Worm (Caenorhabditis elegans): ENCODE measurements around the gene W03H9.1.
A peak's percentile ranks its signal among the peaks of the same experiment; 100 is the strongest.

The W03H9.1 gene

DNA sequence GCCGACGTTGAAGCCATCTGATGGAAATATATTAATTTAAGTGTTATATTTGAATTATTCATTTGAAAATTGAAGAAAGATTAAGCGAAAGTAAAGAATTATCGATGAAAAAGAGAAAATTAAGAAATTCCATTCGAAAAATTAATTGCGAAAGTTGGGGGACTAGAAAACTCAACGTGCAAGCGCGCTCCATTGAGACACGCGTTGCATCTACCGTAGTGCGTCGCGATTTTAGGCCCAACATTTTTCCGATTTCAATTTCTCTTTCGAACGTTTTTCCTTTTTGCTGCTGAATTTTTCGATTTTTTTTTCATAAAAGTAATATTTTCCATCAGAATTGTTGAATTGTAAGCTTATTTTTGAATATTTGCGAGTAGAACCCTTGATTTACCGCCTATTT, 4.4 kb upstream of the W03H9.1 start, which contains the start of gene Y48B6A.1:
Gene Y48B6A.1, minus strand, starts transcription at position 17 of the 400 bp plus-strand sequence.
- TF ChIP-seq tbx-8 (GFP tag; optimal IDR thresholded peaks at IDR 0.05) (no peak), flh-1 (GFP tag; optimal IDR thresholded peaks at IDR 0.05) (no peak), lin-32 (GFP tag; optimal IDR thresholded peaks at IDR 0.05) (peak; percentile 37), mep-1 (tag; optimal IDR thresholded peaks at IDR 0.05) (peak; percentile 97), nhr-28 (tag; optimal IDR thresholded peaks at IDR 0.05) (no peak), pha-4 (tag; optimal IDR thresholded peaks at IDR 0.05) (peak; percentile 95), ceh-39 (tag; optimal IDR thresholded peaks at IDR 0.05) (peak; percentile 96), elt-1 (tag; optimal IDR thresholded peaks at IDR 0.05; ENCODE audit: borderline replicate concordance, insufficient read depth) (peak; percentile 53), blmp-1 (tag; optimal IDR thresholded peaks at IDR 0.05) (peak; percentile 40), bed-3 (GFP tag; optimal IDR thresholded peaks at IDR 0.05) (peak; percentile 1), unc-39 (tag; optimal IDR thresholded peaks at IDR 0.05) (no peak), snpc-4 (tag; optimal IDR thresholded peaks at IDR 0.05) (no peak), zip-8 (tag; optimal IDR thresholded peaks at IDR 0.05) (no peak), M03D4.4 (tag; optimal IDR thresholded peaks at IDR 0.05) (peak; percentile 37), elt-3 (tag; optimal IDR thresholded peaks at IDR 0.05) (no peak), nhr-76 (tag; optimal IDR thresholded peaks at IDR 0.05) (no peak), sptf-1 (tag; optimal IDR thresholded peaks at IDR 0.05) (peak; percentile 85), unc-62 (GFP tag; optimal IDR thresholded peaks at IDR 0.05) (peak; percentile 33), nhr-12 (tag; optimal IDR thresholded peaks at IDR 0.05) (no peak), nhr-2 (tag; optimal IDR thresholded peaks at IDR 0.05) (peak; percentile 25), drap-1 (GFP tag; optimal IDR thresholded peaks at IDR 0.05) (peak; percentile 40), lsy-2 (tag; optimal IDR thresholded peaks at IDR 0.05) (peak; percentile 97), unc-120 (tag; optimal IDR thresholded peaks at IDR 0.05; ENCODE audit: poor library complexity, severe bottlenecking) (peak; percentile 35), mls-2 (tag; optimal IDR thresholded peaks at IDR 0.05) (peak; percentile 66), lin-13 (tag; optimal IDR thresholded peaks at IDR 0.05) (peak; percentile 97), ceh-43 (GFP tag; optimal IDR thresholded peaks at IDR 0.05) (peak; percentile 33), nhr-237 (tag; optimal IDR thresholded peaks at IDR 0.05) (peak; percentile 93), ceh-83 (GFP tag; optimal IDR thresholded peaks at IDR 0.05) (peak; percentile 82), ztf-11 (tag; optimal IDR thresholded peaks at IDR 0.05) (no peak), mab-5 (tag; optimal IDR thresholded peaks at IDR 0.05) (no peak), sem-2 (GFP tag; optimal IDR thresholded peaks at IDR 0.05) (no peak), ham-2 (GFP tag; optimal IDR thresholded peaks at IDR 0.05) (no peak), cnd-1 (tag; optimal IDR thresholded peaks at IDR 0.05) (peak; percentile 75), hlh-1 (tag; optimal IDR thresholded peaks at IDR 0.05) (peak; percentile 93), ces-1 (GFP tag; optimal IDR thresholded peaks at IDR 0.05) (peak; percentile 84)

DNA sequence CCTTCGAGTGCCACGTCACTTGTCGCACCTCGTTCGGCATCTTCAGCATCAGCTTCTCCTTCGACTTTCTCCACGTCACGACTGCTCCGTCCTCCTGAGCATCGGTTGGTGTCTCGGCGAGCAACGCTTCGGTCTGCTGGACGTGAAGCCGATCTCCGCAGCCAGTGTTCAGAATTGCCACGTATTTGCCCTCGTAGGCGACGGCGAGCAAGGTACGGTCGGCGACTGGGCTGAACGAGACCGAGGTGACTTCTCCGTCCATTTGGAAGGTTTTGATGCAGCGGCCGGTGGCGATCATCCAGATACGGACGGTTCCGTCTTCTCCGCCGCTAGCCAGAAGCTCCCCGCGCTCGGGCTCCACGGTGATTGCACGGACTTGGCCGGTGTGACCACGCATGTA, 2.3 kb upstream of the W03H9.1 start:
- TF ChIP-seq ztf-11 (tag; optimal IDR thresholded peaks at IDR 0.05) (no peak), sptf-1 (tag; optimal IDR thresholded peaks at IDR 0.05) (no peak), ces-1 (GFP tag; optimal IDR thresholded peaks at IDR 0.05) (no peak), lin-32 (GFP tag; optimal IDR thresholded peaks at IDR 0.05) (no peak), elt-3 (tag; optimal IDR thresholded peaks at IDR 0.05) (no peak), mls-2 (tag; optimal IDR thresholded peaks at IDR 0.05) (no peak), mep-1 (tag; optimal IDR thresholded peaks at IDR 0.05) (no peak), pha-4 (tag; optimal IDR thresholded peaks at IDR 0.05) (no peak), unc-62 (GFP tag; optimal IDR thresholded peaks at IDR 0.05) (no peak)

DNA sequence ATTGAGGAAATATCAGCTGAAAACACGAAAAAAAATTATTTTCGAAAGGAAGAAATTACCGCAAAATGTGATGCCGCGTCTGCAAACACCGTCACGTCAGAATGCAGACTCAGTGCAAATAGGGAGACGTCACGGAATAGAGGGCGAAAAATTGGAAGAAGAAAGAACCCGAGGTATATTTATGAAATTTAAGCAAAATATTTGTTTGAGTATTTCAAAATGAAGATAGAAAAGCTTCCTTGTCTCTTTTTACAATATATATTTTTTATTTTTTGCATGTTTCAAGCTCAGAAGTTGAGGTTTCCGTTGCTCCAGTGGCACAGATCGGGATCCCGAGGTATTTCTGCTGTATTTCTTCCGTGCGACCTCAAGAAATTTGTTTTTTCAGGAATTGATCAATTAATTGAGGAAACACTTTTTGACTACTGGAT, 6.1 kb downstream of the W03H9.1 start, which contains the start of gene W03H9.2:
Gene W03H9.2, minus strand, starts transcription at position 32 of the 431 bp plus-strand sequence.
- no peak for TF ChIP-seq blmp-1 (tag; optimal IDR thresholded peaks at IDR 0.05)
- TF ChIP-seq ham-2 (GFP tag; optimal IDR thresholded peaks at IDR 0.05), result peak; percentile 8
- no peak for TF ChIP-seq ceh-39 (tag; optimal IDR thresholded peaks at IDR 0.05)
- TF ChIP-seq nhr-28 (tag; optimal IDR thresholded peaks at IDR 0.05), result no peak
- TF ChIP-seq mep-1 (tag; optimal IDR thresholded peaks at IDR 0.05), result no peak
- peak; percentile 43 for TF ChIP-seq nhr-237 (tag; optimal IDR thresholded peaks at IDR 0.05)
- TF ChIP-seq cnd-1 (tag; optimal IDR thresholded peaks at IDR 0.05), result peak; percentile 62
- TF ChIP-seq hlh-1 (tag; optimal IDR thresholded peaks at IDR 0.05), result no peak
- no peak for TF ChIP-seq mab-5 (tag; optimal IDR thresholded peaks at IDR 0.05)
- no peak for TF ChIP-seq elt-3 (tag; optimal IDR thresholded peaks at IDR 0.05)
- peak; percentile 6 for TF ChIP-seq lin-13 (tag; optimal IDR thresholded peaks at IDR 0.05)
- peak; percentile 54 for TF ChIP-seq mls-2 (tag; optimal IDR thresholded peaks at IDR 0.05)
- TF ChIP-seq nhr-2 (tag; optimal IDR thresholded peaks at IDR 0.05), result no peak
- no peak for TF ChIP-seq ceh-43 (GFP tag; optimal IDR thresholded peaks at IDR 0.05)
- no peak for TF ChIP-seq nhr-76 (tag; optimal IDR thresholded peaks at IDR 0.05)
- no peak for TF ChIP-seq snpc-4 (tag; optimal IDR thresholded peaks at IDR 0.05)
- TF ChIP-seq flh-1 (GFP tag; optimal IDR thresholded peaks at IDR 0.05), result no peak
- no peak for TF ChIP-seq nhr-12 (tag; optimal IDR thresholded peaks at IDR 0.05)
- peak; percentile 70 for TF ChIP-seq drap-1 (GFP tag; optimal IDR thresholded peaks at IDR 0.05)
- TF ChIP-seq ceh-83 (GFP tag; optimal IDR thresholded peaks at IDR 0.05), result peak; percentile 78
- no peak for TF ChIP-seq unc-62 (GFP tag; optimal IDR thresholded peaks at IDR 0.05)
- TF ChIP-seq lin-32 (GFP tag; optimal IDR thresholded peaks at IDR 0.05), result peak; percentile 9
- TF ChIP-seq ztf-11 (tag; optimal IDR thresholded peaks at IDR 0.05), result no peak
- peak; percentile 48 for TF ChIP-seq lsy-2 (tag; optimal IDR thresholded peaks at IDR 0.05)
- no peak for TF ChIP-seq sem-2 (GFP tag; optimal IDR thresholded peaks at IDR 0.05)
- TF ChIP-seq unc-120 (tag; optimal IDR thresholded peaks at IDR 0.05; ENCODE audit: poor library complexity, severe bottlenecking), result peak; percentile 75
- TF ChIP-seq elt-1 (tag; optimal IDR thresholded peaks at IDR 0.05; ENCODE audit: borderline replicate concordance, insufficient read depth), result no peak
- TF ChIP-seq unc-39 (tag; optimal IDR thresholded peaks at IDR 0.05), result no peak
- TF ChIP-seq M03D4.4 (tag; optimal IDR thresholded peaks at IDR 0.05), result peak; percentile 74
- TF ChIP-seq sptf-1 (tag; optimal IDR thresholded peaks at IDR 0.05), result peak; percentile 81
- peak; percentile 69 for TF ChIP-seq ces-1 (GFP tag; optimal IDR thresholded peaks at IDR 0.05)
- TF ChIP-seq tbx-8 (GFP tag; optimal IDR thresholded peaks at IDR 0.05), result no peak
- no peak for TF ChIP-seq zip-8 (tag; optimal IDR thresholded peaks at IDR 0.05)
- no peak for TF ChIP-seq pha-4 (tag; optimal IDR thresholded peaks at IDR 0.05)
- peak; percentile 70 for TF ChIP-seq bed-3 (GFP tag; optimal IDR thresholded peaks at IDR 0.05)
